Fruit fly (Drosophila melanogaster): ENCODE measurements around the gene CG15147.

dm6 chr2L:17671222-17671621, 45.0 kb upstream of the CG15147 start:
- TF ChIP-seq CG17806 (tag; optimal IDR thresholded peaks at IDR 0.05) (no peak), CG13204 (GFP tag; optimal IDR thresholded peaks at IDR 0.05) (no peak), CG9948 (tag; optimal IDR thresholded peaks at IDR 0.05) (no peak), CG12605 (GFP tag; IDR thresholded peaks at IDR 0.05) (no peak), EcR (GFP tag; optimal IDR thresholded peaks at IDR 0.05) (no peak), fd96Ca (GFP tag; IDR thresholded peaks at IDR 0.05) (no peak), Pif1A (GFP tag; optimal IDR thresholded peaks at IDR 0.05) (no peak), CG4496 (GFP tag; IDR thresholded peaks at IDR 0.05) (no peak), CG15710 (tag; optimal IDR thresholded peaks at IDR 0.05) (no peak), CG14655 (GFP tag; optimal IDR thresholded peaks at IDR 0.05) (no peak), rn (GFP tag; IDR thresholded peaks at IDR 0.05) (no peak), Ets98B (GFP tag; IDR thresholded peaks at IDR 0.05) (no peak), D1 (tag; optimal IDR thresholded peaks at IDR 0.05) (no peak), CG8159 (tag; optimal IDR thresholded peaks at IDR 0.05) (no peak)
